Fruit fly (Drosophila melanogaster): ENCODE measurements around the gene CG33493.

CG33493 gene

DNA sequence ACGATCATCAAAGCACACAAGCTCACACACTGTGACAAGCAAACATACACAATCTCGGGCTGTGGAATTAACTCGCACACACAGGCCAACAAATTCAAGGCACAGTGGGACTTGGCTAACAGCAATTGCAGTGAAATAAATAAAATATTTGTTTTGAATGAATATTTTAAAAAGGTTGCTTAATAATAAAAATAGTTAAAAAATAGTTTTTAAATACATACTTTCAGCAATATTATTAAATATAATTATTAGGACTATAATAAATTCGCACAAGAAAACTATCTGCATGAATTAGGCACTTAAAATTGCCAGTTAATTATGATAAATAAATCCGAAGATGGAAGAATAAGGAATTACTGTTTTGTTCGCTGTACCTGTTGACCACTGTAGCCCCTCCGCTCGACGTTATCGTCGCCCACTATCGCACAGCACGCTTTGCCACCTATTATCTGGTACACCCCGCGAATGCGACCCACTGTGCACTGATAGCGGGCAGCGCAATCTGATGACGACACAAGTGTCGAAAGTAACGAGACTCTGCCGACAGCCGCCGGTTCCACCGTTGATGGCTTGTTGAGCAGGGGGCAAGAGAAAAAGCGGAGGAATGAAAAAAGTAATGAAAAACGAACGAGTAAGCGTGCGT, 10.1 kb downstream of the CG33493 start (continued):
- TF ChIP-seq E2f1 (GFP tag; IDR thresholded peaks at IDR 0.05) (peak; percentile 96), CG17829 (tag; optimal IDR thresholded peaks at IDR 0.05) (peak; percentile 98), pb (GFP tag; optimal IDR thresholded peaks at IDR 0.05) (peak; percentile 66), chinmo (GFP tag; IDR thresholded peaks at IDR 0.05; ENCODE audit: partially characterized antibody) (peak; percentile 87), CG11085 (GFP tag; IDR thresholded peaks at IDR 0.05) (peak; percentile 94), CG14014 (GFP tag; IDR thresholded peaks at IDR 0.05) (peak; percentile 97), rib (GFP tag; IDR thresholded peaks at IDR 0.05) (peak; percentile 93), CG1603 (tag; optimal IDR thresholded peaks at IDR 0.05) (peak; percentile 55), HmgZ (tag; optimal IDR thresholded peaks at IDR 0.05) (peak; percentile 97), ewg (GFP tag; optimal IDR thresholded peaks at IDR 0.05) (peak; percentile 95), CG17186 (GFP tag; optimal IDR thresholded peaks at IDR 0.05) (peak; percentile 85), danr (GFP tag; IDR thresholded peaks at IDR 0.05) (peak; percentile 97), dmrt99B (tag; optimal IDR thresholded peaks at IDR 0.05) (peak; percentile 99), oc (tag; optimal IDR thresholded peaks at IDR 0.05) (peak; percentile 96), Dll (GFP tag; IDR thresholded peaks at IDR 0.05; ENCODE audit: partially characterized antibody) (0 out of 4 replicates have a peak, but pooled peaks have one; percentile 34), CG10274 (GFP tag; optimal IDR thresholded peaks at IDR 0.05) (peak; percentile 93), gem (tag; optimal IDR thresholded peaks at IDR 0.05) (peak; percentile 99), CG15601 (tag; optimal IDR thresholded peaks at IDR 0.05) (peak; percentile 97), CG12071 (GFP tag; optimal IDR thresholded peaks at IDR 0.05) (peak; percentile 91), CG8944 (GFP tag; optimal IDR thresholded peaks at IDR 0.05) (peak; percentile 70), dysf (GFP tag; IDR thresholded peaks at IDR 0.05) (peak; percentile 99), Taf1 (GFP tag; IDR thresholded peaks at IDR 0.05) (peak; percentile 92), so (GFP tag; IDR thresholded peaks at IDR 0.05) (peak; percentile 98), shn (GFP tag; optimal IDR thresholded peaks at IDR 0.05) (peak; percentile 88), CG12942 (GFP tag; optimal IDR thresholded peaks at IDR 0.05) (peak; percentile 97), CG4282 (GFP tag; optimal IDR thresholded peaks at IDR 0.05) (peak; percentile 83), inv (GFP tag; IDR thresholded peaks at IDR 0.05; ENCODE audit: partially characterized antibody) (peak; percentile 14; the same call in 1 of the 2 replicates), Dp (GFP tag; optimal IDR thresholded peaks at IDR 0.05) (peak; percentile 17), CG1529 (GFP tag; optimal IDR thresholded peaks at IDR 0.05) (peak; percentile 98), grn (GFP tag; optimal IDR thresholded peaks at IDR 0.05) (peak; percentile 97), Elba2 (GFP tag; optimal IDR thresholded peaks at IDR 0.05) (peak; percentile 37), CG11504 (tag; optimal IDR thresholded peaks at IDR 0.05) (peak; percentile 98), ftz-f1 (GFP tag; optimal IDR thresholded peaks at IDR 0.05) (peak; percentile 59), sisA (GFP tag; IDR thresholded peaks at IDR 0.05) (peak; percentile 98), nerfin-2 (GFP tag; IDR thresholded peaks at IDR 0.05; ENCODE audit: partially characterized antibody) (0 out of 2 replicates have a peak, but pooled peaks have one; percentile 25), CG13123 (GFP tag; optimal IDR thresholded peaks at IDR 0.05) (peak; percentile 88), CG5180 (GFP tag; optimal IDR thresholded peaks at IDR 0.05) (peak; percentile 94), CG12155 (GFP tag; optimal IDR thresholded peaks at IDR 0.05) (peak; percentile 99), CG30431 (GFP tag; optimal IDR thresholded peaks at IDR 0.05) (peak; percentile 95), caup (GFP tag; optimal IDR thresholded peaks at IDR 0.05; ENCODE audit: severe bottlenecking) (peak; percentile 98), Eip74EF (GFP tag; optimal IDR thresholded peaks at IDR 0.05) (peak in 1 of 2 experiments; percentile 99), CG13287 (GFP tag; IDR thresholded peaks at IDR 0.05; ENCODE audit: partially characterized antibody) (peak; percentile 35; the same call in 1 of the 2 replicates), kah (GFP tag; optimal IDR thresholded peaks at IDR 0.05) (peak; percentile 95), CG11247 (GFP tag; IDR thresholded peaks at IDR 0.05) (peak; percentile 94), CG2889 (GFP tag; IDR thresholded peaks at IDR 0.05) (peak; percentile 92), zfh1 (GFP tag; IDR thresholded peaks at IDR 0.05) (peak; percentile 93), klu (GFP tag; IDR thresholded peaks at IDR 0.05) (peak; percentile 97), CG33557 (GFP tag; optimal IDR thresholded peaks at IDR 0.05) (peak; percentile 91)

All from whole organism, embryonic.